Worm (Caenorhabditis elegans): Measurements from ENCODE around the gene ccep-97.

ccep-97 gene

DNA sequence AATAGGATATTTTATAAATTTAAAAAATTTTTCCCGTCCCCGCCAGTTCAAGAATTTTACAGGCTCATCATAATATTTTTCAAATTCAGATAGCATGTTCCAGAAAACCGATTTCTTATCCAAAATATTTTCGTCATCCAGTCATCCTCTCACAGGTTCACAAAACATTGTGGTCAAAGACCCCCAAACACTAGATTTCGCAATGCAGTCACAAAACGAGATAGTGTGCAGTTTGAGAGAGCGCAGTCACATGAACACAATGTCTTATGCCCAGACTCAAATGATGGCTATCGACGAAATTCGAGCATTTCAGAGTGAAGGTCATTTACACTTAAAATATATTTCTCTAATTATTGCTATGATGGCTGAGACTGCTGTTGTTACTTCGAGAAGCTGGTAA lies 26.1 kb upstream of the ccep-97 start, which contains the start of gene abhd-5.2:
Gene abhd-5.2 (plus strand): TSS at position 95 of the 400 bp plus-strand sequence.
- TF ChIP-seq zfh-2 (GFP tag; conservative IDR thresholded peaks at IDR 0.05) (no peak), dox-1 (GFP tag; IDR thresholded peaks at IDR 0.05) (peak; percentile 22; the same call in 1 of the 2 replicates), dpff-1 (tag; optimal IDR thresholded peaks at IDR 0.05) (no peak), madf-10 (tag; optimal IDR thresholded peaks at IDR 0.05) (no peak), F52B5.7 (tag; optimal IDR thresholded peaks at IDR 0.05) (no peak), lag-1 (GFP tag; IDR thresholded peaks at IDR 0.05) (no peak), K12H6.12 (tag; optimal IDR thresholded peaks at IDR 0.05) (peak; percentile 2), ama-1 (optimal IDR thresholded peaks at IDR 0.05) (no peak), ama-1 (GFP tag; optimal IDR thresholded peaks at IDR 0.05) (no peak), hmg-1.2 (GFP tag; IDR thresholded peaks at IDR 0.05) (peak; percentile 81), snpc-3.4 (tag; optimal IDR thresholded peaks at IDR 0.05) (no peak), nhr-90 (tag; optimal IDR thresholded peaks at IDR 0.05) (no peak), ZK185.1 (tag; optimal IDR thresholded peaks at IDR 0.05; ENCODE audit: poor library complexity, severe bottlenecking) (no peak), C17E4.6 (GFP tag; IDR thresholded peaks at IDR 0.05) (no peak), ceh-40 (GFP tag; IDR thresholded peaks at IDR 0.05) (no peak), ztf-18 (tag; optimal IDR thresholded peaks at IDR 0.05) (no peak), F55B11.4 (tag; optimal IDR thresholded peaks at IDR 0.05; ENCODE audit: borderline replicate concordance, insufficient read depth) (no peak), lin-40 (tag; optimal IDR thresholded peaks at IDR 0.05) (peak; percentile 8), pbrm-1 (GFP tag; IDR thresholded peaks at IDR 0.05) (no peak), zim-3 (tag; optimal IDR thresholded peaks at IDR 0.05) (no peak), rcor-1 (GFP tag; IDR thresholded peaks at IDR 0.05) (0 out of 2 replicates have a peak, but pooled peaks have one; percentile 12), nhr-80 (tag; optimal IDR thresholded peaks at IDR 0.05) (peak; percentile 70), atf-7 (tag; optimal IDR thresholded peaks at IDR 0.05) (no peak), hlh-12 (tag; optimal IDR thresholded peaks at IDR 0.05) (no peak), ztf-22 (GFP tag; optimal IDR thresholded peaks at IDR 0.05) (no peak), nfyb-1 (GFP tag; IDR thresholded peaks at IDR 0.05) (no peak), let-526 (GFP tag; IDR thresholded peaks at IDR 0.05) (no peak), C06A6.2 (GFP tag; conservative IDR thresholded peaks at IDR 0.05) (no peak), F23B12.7 (tag; optimal IDR thresholded peaks at IDR 0.05; ENCODE audit: insufficient read depth) (no peak), T26A5.8 (tag; optimal IDR thresholded peaks at IDR 0.05) (no peak), cebp-1 (GFP tag; IDR thresholded peaks at IDR 0.05) (peak; percentile 99), cebp-1 (tag; optimal IDR thresholded peaks at IDR 0.05) (peak; percentile 100), xnd-1 (tag; optimal IDR thresholded peaks at IDR 0.05) (no peak), lsy-27 (tag; optimal IDR thresholded peaks at IDR 0.05; ENCODE audit: borderline replicate concordance, insufficient read depth) (no peak), ceh-79 (tag; optimal IDR thresholded peaks at IDR 0.05) (no peak), lin-54 (GFP tag; optimal IDR thresholded peaks at IDR 0.05) (peak; percentile 14), attf-5 (GFP tag; optimal IDR thresholded peaks at IDR 0.05) (peak; percentile 67), B0261.1 (tag; optimal IDR thresholded peaks at IDR 0.05) (no peak), K11D2.4 (GFP tag; IDR thresholded peaks at IDR 0.05) (no peak), B0035.1 (tag; optimal IDR thresholded peaks at IDR 0.05) (no peak), lir-1 (GFP tag; conservative IDR thresholded peaks at IDR 0.05) (no peak), Y53F4B.3 (GFP tag; IDR thresholded peaks at IDR 0.05) (no peak), madf-3 (GFP tag; IDR thresholded peaks at IDR 0.05) (no peak), somi-1 (GFP tag; optimal IDR thresholded peaks at IDR 0.05) (no peak)

All from whole organism, young adult.